Worm (Caenorhabditis elegans) whole organism, L4 larva: ENCODE measurements around the gene ragc-1.

Experiments
- F44E2.7 ChIP-seq: fragments of 200-800 bp; sonication (Bioruptor generic); IDR thresholded peaks from 2 replicates; pipeline ENCODE4 v2.1.2; 2022; ENCODE audit warnings: missing genetic modification characterization, missing compliant biosample characterization
- R02D3.7 ChIP-seq: fragments of 150-350 bp; sonication (generic microtip); optimal IDR thresholded peaks from 3 replicates; lab custom pipeline; 2014; ENCODE audit warnings: missing biosample characterization, missing genetic modification characterization
- T20F7.1 ChIP-seq: fragments of 200-800 bp; sonication (Bioruptor generic); optimal IDR thresholded peaks from 2 replicates; lab custom pipeline; 2018; ENCODE audit warnings: mild to moderate bottlenecking, missing genetic modification characterization, missing compliant biosample characterization
- ZK546.5 ChIP-seq, 2 experiments: sonication (generic microtip); optimal IDR thresholded peaks; 2 replicates each; lab custom pipeline; 2017; ENCODE audit warnings: missing biosample characterization in 2 of 2, missing genetic modification characterization in 2 of 2
- ceh-28 ChIP-seq: fragments of 150-350 bp; optimal IDR thresholded peaks from 2 replicates; lab custom pipeline; 2014; ENCODE audit warnings: missing biosample characterization, missing genetic modification reagents, missing genetic modification characterization
- daf-16 ChIP-seq, 3 experiments: sonication (generic microtip); optimal IDR thresholded peaks; 2 replicates each; lab custom pipeline; 2016 to 2017; ENCODE audit warnings: missing genetic modification characterization in 3 of 3, missing genetic modification reagents in 3 of 3, mild to moderate bottlenecking in 2 of 3, missing compliant biosample characterization in 2 of 3, missing biosample characterization in 1 of 3, moderate library complexity in 1 of 3
- dve-1 ChIP-seq: sonication (generic microtip); optimal IDR thresholded peaks from 2 replicates; lab custom pipeline; 2017; ENCODE audit warnings: antibody characterized with exemption, mild to moderate bottlenecking, missing genetic modification characterization, missing compliant biosample characterization; ENCODE audit not compliant: insufficient read depth
- egl-43 ChIP-seq: fragments of 200-800 bp; sonication (Bioruptor generic); IDR thresholded peaks from 2 replicates; pipeline ENCODE4 v1.3.6; 2022; ENCODE audit warnings: missing genetic modification reagents, missing genetic modification characterization, missing compliant biosample characterization
- fos-1 ChIP-seq: fragments of 150-350 bp; optimal IDR thresholded peaks from 2 replicates; lab custom pipeline; 2014; ENCODE audit warnings: missing biosample characterization, missing genetic modification characterization
- lin-38 ChIP-seq: fragments of 200-800 bp; sonication (Bioruptor generic); IDR thresholded peaks from 2 replicates; pipeline ENCODE4 v1.3.6; 2022; ENCODE audit warnings: missing genetic modification reagents, missing genetic modification characterization, missing compliant biosample characterization
- lir-3 ChIP-seq: sonication (generic microtip); optimal IDR thresholded peaks from 2 replicates; lab custom pipeline; 2016; ENCODE audit warnings: mild to moderate bottlenecking, missing genetic modification characterization, missing compliant biosample characterization
- lsy-2 ChIP-seq, 2 experiments: fragments of 150-350 bp in 1 of 2; sonication (generic microtip) in 1 of 2; optimal IDR thresholded peaks; 2 replicates each; lab custom pipeline; 2014 to 2017; ENCODE audit warnings: missing biosample characterization in 2 of 2, missing genetic modification characterization in 2 of 2
- mxl-2 ChIP-seq: fragments of 200-800 bp; sonication (Bioruptor generic); conservative IDR thresholded peaks from 2 replicates; pipeline ENCODE4 v1.3.6; 2022; ENCODE audit warnings: missing genetic modification reagents, missing genetic modification characterization, missing compliant biosample characterization
- nhr-11 ChIP-seq: fragments of 150-350 bp; optimal IDR thresholded peaks from 2 replicates; lab custom pipeline; 2014; ENCODE audit warnings: missing biosample characterization, missing genetic modification characterization

DNA sequence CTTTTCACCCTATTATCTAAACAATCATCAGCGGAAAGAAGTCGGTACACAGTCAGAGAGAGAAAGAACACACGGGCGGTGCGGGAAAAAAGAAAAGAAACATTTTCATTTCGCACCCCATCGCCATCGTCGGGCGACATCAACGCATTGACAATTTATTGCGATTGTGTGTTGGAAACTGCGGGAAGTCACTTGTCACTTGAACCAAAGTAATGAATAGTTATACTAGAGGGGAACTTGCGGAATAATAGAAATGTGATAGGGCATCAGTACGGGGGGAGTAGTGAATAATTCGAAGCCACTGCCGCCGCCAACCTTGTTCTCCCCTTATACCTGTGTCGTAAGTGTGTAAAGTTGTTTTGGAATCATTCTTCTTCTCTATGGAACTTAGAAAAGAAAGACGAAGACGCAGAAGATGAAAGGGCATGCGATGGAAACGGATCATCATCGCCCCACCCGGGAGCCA, 33.3 kb downstream of the ragc-1 start:
- TF ChIP-seq mxl-2 (GFP tag; lab: Robert Waterston, UW) (no peak), egl-43 (GFP tag; lab: Robert Waterston, UW) (0 out of 2 replicates have a peak, but pooled peaks have one; percentile 23), fos-1 (tag; lab: Kevin White, UChicago) (no peak), daf-16 (GFP tag; optimal IDR thresholded peaks at IDR 0.05; lab: Kevin White, UChicago) (no peak), daf-16 (tag; optimal IDR thresholded peaks at IDR 0.05; lab: Kevin White, UChicago) (no peak), R02D3.7 (tag; lab: Kevin White, UChicago) (no peak), lir-3 (tag; lab: Kevin White, UChicago) (no peak), nhr-11 (tag; lab: Kevin White, UChicago) (no peak), lsy-2 (tag; optimal IDR thresholded peaks at IDR 0.05; lab: Kevin White, UChicago) (no peak), ZK546.5 (tag; optimal IDR thresholded peaks at IDR 0.05; lab: Kevin White, UChicago) (no peak), F44E2.7 (no peak), lin-38 (GFP tag; lab: Robert Waterston, UW) (no peak), ceh-28 (tag; lab: Kevin White, UChicago) (no peak), T20F7.1 (GFP tag; lab: Kevin White, UChicago) (no peak), dve-1 (tag; lab: Kevin White, UChicago) (no peak)
